Worm (Caenorhabditis elegans): ENCODE results near the gene C16D2.1.

The C16D2.1 gene

DNA sequence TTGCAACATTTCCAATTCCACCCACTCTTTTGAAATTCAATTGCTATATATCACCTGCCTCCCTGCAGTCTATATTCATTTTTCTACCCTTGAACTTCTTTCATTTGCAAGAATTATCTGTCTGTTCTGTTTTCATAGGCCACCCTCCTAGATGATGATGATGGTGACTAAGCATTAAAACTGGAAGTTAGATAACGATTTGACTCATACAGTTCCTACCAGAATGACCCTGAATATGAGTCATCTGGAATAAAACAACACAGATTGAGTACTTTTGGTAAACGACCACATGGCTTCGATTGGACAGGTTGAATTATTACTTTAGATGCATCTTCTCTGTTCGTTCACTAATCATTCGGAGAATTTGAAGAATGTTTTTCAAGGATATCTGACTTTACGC lies 7.1 kb upstream of the C16D2.1 start:
- TF ChIP-seq sdc-2 (tag; optimal IDR thresholded peaks at IDR 0.05) (no peak), ceh-6 (GFP tag; optimal IDR thresholded peaks at IDR 0.05) (no peak), nhr-232 (tag; optimal IDR thresholded peaks at IDR 0.05) (no peak), unc-42 (tag; optimal IDR thresholded peaks at IDR 0.05) (no peak), mec-3 (tag; optimal IDR thresholded peaks at IDR 0.05; ENCODE audit: borderline replicate concordance) (no peak), nhr-11 (tag; optimal IDR thresholded peaks at IDR 0.05) (no peak), ceh-2 (tag; optimal IDR thresholded peaks at IDR 0.05) (no peak), unc-3 (GFP tag; conservative IDR thresholded peaks at IDR 0.05) (no peak), unc-3 (tag; optimal IDR thresholded peaks at IDR 0.05) (no peak)

DNA sequence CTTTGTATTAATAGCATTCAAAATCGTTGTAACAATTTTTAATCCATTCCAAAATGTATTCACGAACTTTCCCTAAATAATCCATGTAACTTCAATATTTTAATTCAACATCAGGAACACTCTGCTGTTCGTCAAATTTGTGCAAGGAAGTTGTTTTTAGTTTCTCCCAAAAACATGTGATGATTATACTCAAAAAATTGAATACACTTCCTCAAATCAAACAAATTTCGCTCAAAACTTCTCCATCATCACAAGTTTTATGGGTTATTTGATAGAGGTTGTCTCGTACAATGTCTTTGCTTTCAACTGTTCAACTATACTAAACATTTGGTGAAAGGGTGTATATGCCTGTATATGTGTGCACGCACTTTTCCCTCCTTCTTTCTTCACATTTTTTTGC lies 6.5 kb upstream of the C16D2.1 start:
- TF ChIP-seq syd-9 (tag; optimal IDR thresholded peaks at IDR 0.05) (no peak), odd-2 (tag; optimal IDR thresholded peaks at IDR 0.05) (no peak), pat-9 (tag; optimal IDR thresholded peaks at IDR 0.05) (no peak), K02D7.2 (tag; optimal IDR thresholded peaks at IDR 0.05) (no peak), npax-4 (tag; optimal IDR thresholded peaks at IDR 0.05) (no peak), lim-6 (tag; optimal IDR thresholded peaks at IDR 0.05) (no peak), ceh-14 (tag; optimal IDR thresholded peaks at IDR 0.05) (no peak), ets-4 (tag; optimal IDR thresholded peaks at IDR 0.05) (no peak), nhr-11 (tag; optimal IDR thresholded peaks at IDR 0.05) (no peak), pha-2 (tag; optimal IDR thresholded peaks at IDR 0.05) (no peak), hlh-6 (tag; optimal IDR thresholded peaks at IDR 0.05) (no peak), madf-2 (tag; optimal IDR thresholded peaks at IDR 0.05) (no peak), ztf-16 (tag; optimal IDR thresholded peaks at IDR 0.05) (no peak), ceh-2 (tag; optimal IDR thresholded peaks at IDR 0.05) (no peak), sox-2 (GFP tag; IDR thresholded peaks at IDR 0.05) (no peak), gmeb-2 (tag; optimal IDR thresholded peaks at IDR 0.05) (no peak)

DNA sequence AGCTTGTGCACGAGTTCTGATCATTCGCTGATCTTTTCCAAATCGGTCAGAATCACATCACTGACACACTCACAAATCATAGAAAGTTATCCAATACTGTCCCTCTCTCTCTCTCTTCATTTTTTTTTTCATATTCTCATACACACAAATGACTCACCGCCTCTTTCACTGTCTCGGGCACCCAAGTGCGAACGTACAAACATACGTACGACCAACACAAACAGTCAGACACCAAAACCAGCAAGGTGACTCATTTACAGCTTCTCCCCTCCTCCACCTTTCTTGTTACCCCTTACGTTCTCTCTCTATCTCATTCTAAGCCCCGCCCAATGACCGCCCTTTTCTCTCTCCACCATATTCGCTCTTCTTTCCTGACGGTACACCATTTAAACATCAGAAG lies 4.5 kb upstream of the C16D2.1 start:
- TF ChIP-seq unc-86 (tag; optimal IDR thresholded peaks at IDR 0.05) (no peak), unc-55 (GFP tag; optimal IDR thresholded peaks at IDR 0.05) (no peak), rnt-1 (tag; optimal IDR thresholded peaks at IDR 0.05) (no peak)

DNA sequence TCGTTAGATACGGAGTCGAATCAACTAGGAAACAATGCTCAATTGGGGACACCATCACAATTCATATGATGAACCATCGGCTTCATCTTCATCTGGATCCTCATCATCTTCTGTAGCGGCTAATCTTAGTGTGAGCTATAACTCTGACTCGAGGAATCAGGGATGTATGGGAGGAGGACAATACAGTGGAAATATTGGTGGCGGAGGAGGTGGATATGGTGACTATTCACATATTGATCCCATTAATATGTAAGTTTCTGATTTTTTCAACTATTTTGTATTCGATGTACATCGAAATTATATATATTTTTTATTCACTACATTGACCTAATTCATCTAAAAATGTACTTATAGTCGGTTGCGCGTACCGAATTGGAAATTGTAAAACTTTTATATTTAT lies 4.1 kb upstream of the C16D2.1 start:
- TF ChIP-seq nhr-11 (tag; optimal IDR thresholded peaks at IDR 0.05) = no peak
- TF ChIP-seq eyg-1 (tag; optimal IDR thresholded peaks at IDR 0.05) = no peak
- no peak for TF ChIP-seq sox-4 (tag; optimal IDR thresholded peaks at IDR 0.05)
- no peak for TF ChIP-seq syd-9 (tag; optimal IDR thresholded peaks at IDR 0.05)
- no peak for TF ChIP-seq Y22D7AL.16 (tag; optimal IDR thresholded peaks at IDR 0.05)
- no peak for TF ChIP-seq pax-1 (tag; optimal IDR thresholded peaks at IDR 0.05)
- no peak for TF ChIP-seq ceh-19 (GFP tag; optimal IDR thresholded peaks at IDR 0.05)
- TF ChIP-seq mec-3 (tag; optimal IDR thresholded peaks at IDR 0.05; ENCODE audit: borderline replicate concordance) = no peak
- TF ChIP-seq ets-4 (tag; optimal IDR thresholded peaks at IDR 0.05) = no peak
- TF ChIP-seq hlh-8 (tag; optimal IDR thresholded peaks at IDR 0.05) = no peak
- TF ChIP-seq F13H6.1 (tag; optimal IDR thresholded peaks at IDR 0.05) = no peak

DNA sequence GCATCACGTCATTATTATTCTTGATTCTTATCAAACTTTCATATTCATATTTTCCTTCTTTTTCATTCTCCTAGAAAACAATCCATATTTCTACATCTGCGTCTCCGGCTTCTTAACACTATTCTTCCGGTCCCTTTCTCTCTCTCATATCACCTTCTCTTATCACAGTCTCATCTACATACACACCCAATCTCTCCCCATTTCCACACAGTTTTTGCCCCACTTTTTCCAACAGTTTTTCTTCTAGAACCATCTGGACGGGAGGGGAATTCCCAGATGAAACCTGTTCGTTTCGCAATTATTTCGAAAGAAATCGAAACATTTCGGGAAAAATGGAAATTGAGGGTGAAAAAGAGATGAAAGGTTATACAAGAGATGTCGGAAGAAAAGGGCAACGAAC lies 3.3 kb upstream of the C16D2.1 start:
- TF ChIP-seq elt-2 (tag; optimal IDR thresholded peaks at IDR 0.05) (peak; percentile 75), T23F11.4 (GFP tag; optimal IDR thresholded peaks at IDR 0.05) (no peak), rnt-1 (tag; optimal IDR thresholded peaks at IDR 0.05) (no peak)

DNA sequence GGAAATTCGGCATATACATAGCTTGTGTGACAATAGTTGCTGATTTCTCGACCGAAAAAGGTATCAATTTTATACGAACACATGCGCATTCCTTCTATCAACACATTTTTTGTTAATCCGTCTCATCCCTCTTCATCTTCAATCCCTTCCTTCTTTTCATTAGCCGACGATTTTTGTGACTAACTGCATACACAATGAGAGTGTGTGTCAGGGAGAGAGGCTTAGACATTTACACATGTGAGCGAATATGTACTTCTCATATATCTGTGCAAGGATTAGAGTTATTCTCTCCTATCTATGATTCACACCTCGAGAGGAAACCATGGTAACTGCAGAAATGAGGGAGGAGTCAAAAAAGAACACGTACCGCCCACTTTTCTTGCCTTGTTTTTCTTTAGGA lies 1.1 kb upstream of the C16D2.1 start:
- no peak for TF ChIP-seq lim-6 (tag; optimal IDR thresholded peaks at IDR 0.05)
- TF ChIP-seq C08G9.2 (tag; optimal IDR thresholded peaks at IDR 0.05) = no peak
- no peak for TF ChIP-seq ets-4 (tag; optimal IDR thresholded peaks at IDR 0.05)
- no peak for TF ChIP-seq ztf-16 (tag; optimal IDR thresholded peaks at IDR 0.05)
- no peak for TF ChIP-seq ceh-48 (tag; optimal IDR thresholded peaks at IDR 0.05)
- no peak for TF ChIP-seq fkh-6 (tag; optimal IDR thresholded peaks at IDR 0.05)
- TF ChIP-seq hlh-13 (GFP tag; optimal IDR thresholded peaks at IDR 0.05) = no peak
- TF ChIP-seq K02D7.2 (tag; optimal IDR thresholded peaks at IDR 0.05) = no peak
- TF ChIP-seq madf-2 (tag; optimal IDR thresholded peaks at IDR 0.05) = no peak
- no peak for TF ChIP-seq sox-2 (GFP tag; IDR thresholded peaks at IDR 0.05)
- no peak for TF ChIP-seq ceh-34 (tag; optimal IDR thresholded peaks at IDR 0.05)
- TF ChIP-seq hlh-6 (tag; optimal IDR thresholded peaks at IDR 0.05) = no peak
- TF ChIP-seq npax-4 (tag; optimal IDR thresholded peaks at IDR 0.05) = no peak
- no peak for TF ChIP-seq ceh-45 (GFP tag; IDR thresholded peaks at IDR 0.05)

Data from whole organism, late embryonic.